Worm (Caenorhabditis elegans) whole organism, L4 larva: ENCODE measurements around the gene B0524.2.
A peak's percentile ranks its signal among the peaks of the same experiment; 100 is the strongest.

Experiments used
- F10B5.3 ChIP-seq: sonication (generic microtip); optimal IDR thresholded peaks from 2 replicates; lab custom pipeline; 2016; ENCODE audit warnings: mild to moderate bottlenecking, missing genetic modification characterization, missing compliant biosample characterization
- F44E2.7 ChIP-seq: fragments of 200-800 bp; sonication (Bioruptor generic); IDR thresholded peaks from 2 replicates; pipeline ENCODE4 v2.1.2; 2022; ENCODE audit warnings: missing genetic modification characterization, missing compliant biosample characterization
- F49E8.2 ChIP-seq: sonication (generic microtip); optimal IDR thresholded peaks from 2 replicates; lab custom pipeline; 2016; ENCODE audit warnings: missing compliant biosample characterization, mild to moderate bottlenecking, missing genetic modification characterization, borderline replicate concordance
- R02D3.7 ChIP-seq: fragments of 150-350 bp; sonication (generic microtip); optimal IDR thresholded peaks from 3 replicates; lab custom pipeline; 2014; ENCODE audit warnings: missing biosample characterization, missing genetic modification characterization
- Y48G9A.11 ChIP-seq: fragments of 200-800 bp; sonication (Bioruptor generic); IDR thresholded peaks from 2 replicates; pipeline ENCODE4 v1.3.6; 2022; ENCODE audit warnings: missing genetic modification reagents, missing genetic modification characterization, missing compliant biosample characterization
- Y75B8A.6 ChIP-seq: fragments of 200-800 bp; sonication (Bioruptor generic); IDR thresholded peaks from 2 replicates; pipeline ENCODE4 v1.3.6; 2022; ENCODE audit warnings: missing genetic modification reagents, missing genetic modification characterization, missing compliant biosample characterization
- ZK337.2 ChIP-seq: fragments of 200-800 bp; sonication (Bioruptor generic); IDR thresholded peaks from 2 replicates; pipeline ENCODE4 v1.3.6; 2022; ENCODE audit warnings: missing genetic modification reagents, missing genetic modification characterization, missing compliant biosample characterization
- arid-1 ChIP-seq: fragments of 200-800 bp; sonication (Bioruptor generic); conservative IDR thresholded peaks from 2 replicates; pipeline ENCODE4 v1.3.6; 2022; ENCODE audit warnings: missing genetic modification reagents, missing genetic modification characterization, missing compliant biosample characterization
- ceh-62 ChIP-seq: sonication (generic microtip); optimal IDR thresholded peaks from 2 replicates; lab custom pipeline; 2017; ENCODE audit warnings: missing biosample characterization, missing genetic modification characterization
- ceh-82 ChIP-seq: sonication (generic microtip); optimal IDR thresholded peaks from 2 replicates; lab custom pipeline; 2017; ENCODE audit warnings: missing biosample characterization, missing genetic modification characterization
- cey-2 ChIP-seq: sonication (generic microtip); optimal IDR thresholded peaks from 3 replicates; lab custom pipeline; 2017; ENCODE audit warnings: missing genetic modification characterization, mild to moderate bottlenecking, missing compliant biosample characterization, antibody characterized with exemption, borderline replicate concordance; ENCODE audit not compliant: insufficient read depth
- daf-12 ChIP-seq: fragments of 150-350 bp; optimal IDR thresholded peaks from 2 replicates; lab custom pipeline; 2014; ENCODE audit warnings: missing biosample characterization, missing genetic modification reagents, missing genetic modification characterization
- daf-16 ChIP-seq, 3 experiments: sonication (generic microtip); optimal IDR thresholded peaks; 2 replicates each; lab custom pipeline; 2016 to 2017; ENCODE audit warnings: missing genetic modification characterization in 3 of 3, missing genetic modification reagents in 3 of 3, mild to moderate bottlenecking in 2 of 3, missing compliant biosample characterization in 2 of 3, missing biosample characterization in 1 of 3, moderate library complexity in 1 of 3
- dmd-9 ChIP-seq: fragments of 200-800 bp; sonication (Bioruptor generic); IDR thresholded peaks from 2 replicates; pipeline ENCODE4 v1.3.6; 2022; ENCODE audit warnings: missing genetic modification reagents, missing genetic modification characterization, missing compliant biosample characterization
- duxl-1 ChIP-seq: sonication (generic microtip); optimal IDR thresholded peaks from 2 replicates; lab custom pipeline; 2016; ENCODE audit warnings: mild to moderate bottlenecking, missing genetic modification characterization, moderate library complexity, missing compliant biosample characterization; ENCODE audit not compliant: poor library complexity
- dve-1 ChIP-seq: sonication (generic microtip); optimal IDR thresholded peaks from 2 replicates; lab custom pipeline; 2017; ENCODE audit warnings: antibody characterized with exemption, mild to moderate bottlenecking, missing genetic modification characterization, missing compliant biosample characterization; ENCODE audit not compliant: insufficient read depth
- fos-1 ChIP-seq: fragments of 150-350 bp; optimal IDR thresholded peaks from 2 replicates; lab custom pipeline; 2014; ENCODE audit warnings: missing biosample characterization, missing genetic modification characterization
- gei-8 ChIP-seq: fragments of 200-800 bp; sonication (Bioruptor generic); optimal IDR thresholded peaks from 2 replicates; lab custom pipeline; 2018; ENCODE audit warnings: mild to moderate bottlenecking, missing genetic modification characterization, missing compliant biosample characterization
- hlh-30 ChIP-seq: sonication (generic microtip); optimal IDR thresholded peaks from 2 replicates; lab custom pipeline; 2017; ENCODE audit warnings: antibody characterized with exemption, mild to moderate bottlenecking, missing genetic modification characterization, missing compliant biosample characterization; ENCODE audit not compliant: insufficient read depth
- hmg-1.1 ChIP-seq: fragments of 200-800 bp; sonication (Bioruptor generic); IDR thresholded peaks from 2 replicates; pipeline ENCODE4 v1.3.6; 2022; ENCODE audit warnings: missing genetic modification reagents, missing genetic modification characterization, missing compliant biosample characterization
- jun-1 ChIP-seq: fragments of 150-350 bp; optimal IDR thresholded peaks from 2 replicates; lab custom pipeline; 2014; ENCODE audit warnings: missing biosample characterization, missing genetic modification reagents, missing genetic modification characterization
- lin-13 ChIP-seq: fragments of 150-350 bp; optimal IDR thresholded peaks from 2 replicates; lab custom pipeline; 2014; ENCODE audit warnings: missing biosample characterization, missing genetic modification reagents, missing genetic modification characterization
- lin-15B ChIP-seq: fragments of 150-350 bp; sonication (generic microtip); optimal IDR thresholded peaks from 3 replicates; lab custom pipeline; 2014; ENCODE audit warnings: missing biosample characterization, missing genetic modification characterization
- lin-38 ChIP-seq: fragments of 200-800 bp; sonication (Bioruptor generic); IDR thresholded peaks from 2 replicates; pipeline ENCODE4 v1.3.6; 2022; ENCODE audit warnings: missing genetic modification reagents, missing genetic modification characterization, missing compliant biosample characterization
- lir-3 ChIP-seq: sonication (generic microtip); optimal IDR thresholded peaks from 2 replicates; lab custom pipeline; 2016; ENCODE audit warnings: mild to moderate bottlenecking, missing genetic modification characterization, missing compliant biosample characterization
- madf-5 ChIP-seq, 2 experiments: fragments of 200-800 bp; sonication (Bioruptor generic); IDR thresholded peaks; 2 replicates each; pipeline ENCODE4 v1.3.6; 2022; ENCODE audit warnings: missing compliant biosample characterization in 2 of 2, missing genetic modification characterization in 2 of 2
- madf-9 ChIP-seq: fragments of 200-800 bp; sonication (Bioruptor generic); conservative IDR thresholded peaks from 2 replicates; pipeline ENCODE4 v1.3.6; 2022; ENCODE audit warnings: missing genetic modification reagents, missing genetic modification characterization, missing compliant biosample characterization
- mdl-1 ChIP-seq, 2 experiments: fragments of 150-350 bp in 1 of 2; sonication (generic microtip) in 1 of 2; optimal IDR thresholded peaks; 2 replicates each; lab custom pipeline; 2014 to 2017; ENCODE audit warnings: missing biosample characterization in 2 of 2, missing genetic modification characterization in 2 of 2
- mxl-2 ChIP-seq: fragments of 200-800 bp; sonication (Bioruptor generic); conservative IDR thresholded peaks from 2 replicates; pipeline ENCODE4 v1.3.6; 2022; ENCODE audit warnings: missing genetic modification reagents, missing genetic modification characterization, missing compliant biosample characterization
- mxl-3 ChIP-seq: fragments of 200-800 bp; sonication (Bioruptor generic); optimal IDR thresholded peaks from 2 replicates; lab custom pipeline; 2018; ENCODE audit warnings: mild to moderate bottlenecking, missing genetic modification characterization, missing compliant biosample characterization
- nhr-102 ChIP-seq: sonication (generic microtip); optimal IDR thresholded peaks from 2 replicates; lab custom pipeline; 2016; ENCODE audit warnings: mild to moderate bottlenecking, missing genetic modification characterization, moderate library complexity, missing compliant biosample characterization
- nhr-237 ChIP-seq: sonication (generic microtip); optimal IDR thresholded peaks from 2 replicates; lab custom pipeline; 2017; ENCODE audit warnings: missing biosample characterization, missing genetic modification characterization
- nhr-41 ChIP-seq: fragments of 200-800 bp; sonication (Bioruptor generic); IDR thresholded peaks from 2 replicates; pipeline ENCODE4 v1.3.6; 2022; ENCODE audit warnings: missing genetic modification reagents, missing genetic modification characterization, missing compliant biosample characterization
- nhr-6 ChIP-seq: fragments of 150-350 bp; optimal IDR thresholded peaks from 2 replicates; lab custom pipeline; 2014; ENCODE audit warnings: missing biosample characterization, missing genetic modification characterization
- php-3 ChIP-seq: fragments of 200-800 bp; sonication (Bioruptor generic); IDR thresholded peaks from 2 replicates; pipeline ENCODE4 v1.3.6; 2022; ENCODE audit warnings: missing genetic modification reagents, missing genetic modification characterization, missing compliant biosample characterization
- pqm-1 ChIP-seq: sonication (generic microtip); optimal IDR thresholded peaks from 2 replicates; lab custom pipeline; 2017; ENCODE audit warnings: missing biosample characterization, missing genetic modification characterization
- rbr-2 ChIP-seq: sonication (generic microtip); optimal IDR thresholded peaks from 2 replicates; lab custom pipeline; 2016; ENCODE audit warnings: missing genotype, missing genetic modification characterization, missing compliant biosample characterization
- set-16 ChIP-seq: fragments of 200-800 bp; sonication (Bioruptor generic); IDR thresholded peaks from 2 replicates; pipeline ENCODE4 v1.3.6; 2022; ENCODE audit warnings: missing genetic modification reagents, missing genetic modification characterization, missing compliant biosample characterization
- snpc-4 ChIP-seq: fragments of 150-350 bp; optimal IDR thresholded peaks from 2 replicates; lab custom pipeline; 2014; ENCODE audit warnings: missing biosample characterization, missing genetic modification characterization
- spr-3 ChIP-seq: fragments of 200-800 bp; sonication (Bioruptor generic); optimal IDR thresholded peaks from 2 replicates; lab custom pipeline; 2018; ENCODE audit warnings: mild to moderate bottlenecking, missing genetic modification characterization, missing compliant biosample characterization
- tag-97 ChIP-seq: fragments of 200-800 bp; sonication (Bioruptor generic); IDR thresholded peaks from 2 replicates; pipeline ENCODE4 v1.3.6; 2022; ENCODE audit warnings: missing genetic modification characterization, missing compliant biosample characterization
- unc-130 ChIP-seq: sonication (generic microtip); optimal IDR thresholded peaks from 2 replicates; lab custom pipeline; 2016; ENCODE audit warnings: missing genetic modification reagents, missing genetic modification characterization, missing compliant biosample characterization
- zfp-2 ChIP-seq: sonication (generic microtip); optimal IDR thresholded peaks from 2 replicates; lab custom pipeline; 2016; ENCODE audit warnings: mild to moderate bottlenecking, missing genetic modification characterization, missing compliant biosample characterization
- zfp-3 ChIP-seq: fragments of 200-800 bp; sonication (Bioruptor generic); conservative IDR thresholded peaks from 2 replicates; pipeline ENCODE4 v1.3.6; 2022; ENCODE audit warnings: missing genetic modification reagents, missing genetic modification characterization, missing compliant biosample characterization
- zip-2 ChIP-seq: fragments of 150-350 bp; optimal IDR thresholded peaks from 2 replicates; lab custom pipeline; 2014; ENCODE audit warnings: missing biosample characterization, missing genetic modification characterization
- ztf-7 ChIP-seq: fragments of 150-350 bp; optimal IDR thresholded peaks from 2 replicates; lab custom pipeline; 2014; ENCODE audit warnings: missing biosample characterization, missing genetic modification characterization

The B0524.2 gene

DNA sequence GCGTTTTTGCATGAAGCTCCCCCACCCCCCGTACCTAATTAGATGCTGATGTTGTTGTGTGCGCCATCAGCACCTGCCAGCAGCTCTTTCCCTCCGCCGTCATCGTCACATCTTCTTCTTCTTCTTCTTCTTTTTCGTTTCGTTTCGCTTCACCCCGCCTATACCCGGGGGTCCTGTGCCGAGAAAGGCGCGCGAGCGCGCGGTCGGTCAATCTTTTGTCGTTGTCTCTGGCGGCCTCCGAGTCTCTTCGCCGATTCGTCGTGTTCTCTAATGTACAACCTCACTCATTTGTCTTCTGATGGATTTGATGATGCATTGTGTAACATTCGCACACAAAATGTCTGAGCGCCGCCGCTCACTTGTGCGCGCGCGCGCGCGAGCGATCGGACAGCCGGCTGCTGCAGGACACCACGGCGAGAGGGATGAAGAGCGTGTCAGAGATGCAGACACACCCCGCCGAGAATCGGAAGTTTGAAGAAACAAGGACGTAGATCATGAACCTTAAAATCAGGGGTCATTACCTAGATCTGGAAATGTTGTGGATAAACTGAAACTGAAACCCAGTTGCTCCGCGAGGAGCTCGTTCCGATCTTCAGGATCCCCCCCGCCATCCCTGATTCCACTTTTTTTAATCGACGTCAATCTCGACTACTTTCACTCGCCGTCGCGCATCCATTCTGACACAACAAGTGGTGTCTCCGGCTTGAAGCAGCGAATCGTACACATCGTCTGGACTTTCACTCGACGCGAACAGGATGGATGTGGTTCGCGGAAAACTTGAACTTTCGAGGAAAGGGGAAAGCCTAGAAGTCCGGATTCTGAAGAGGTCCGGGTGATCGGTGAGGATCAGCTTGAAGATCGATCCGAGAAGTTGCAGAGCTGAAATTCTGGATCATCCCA lies 29.8 kb downstream of the B0524.2 start (continued):
- TF ChIP-seq arid-1 (peak; percentile 47; the same call in 1 of the 2 replicates), lir-3 (tag; lab: Kevin White, UChicago) (no peak), F44E2.7 (GFP tag; lab: Robert Waterston, UW) (no peak), dmd-9 (GFP tag; lab: Robert Waterston, UW) (no peak), daf-16 (GFP tag; optimal IDR thresholded peaks at IDR 0.05; lab: Kevin White, UChicago) (peak in 1 of 2 experiments; percentile 50), daf-16 (tag; optimal IDR thresholded peaks at IDR 0.05; lab: Kevin White, UChicago) (no peak), hlh-30 (peak; percentile 95), fos-1 (tag; lab: Kevin White, UChicago) (no peak), madf-5 (GFP tag; IDR thresholded peaks at IDR 0.05; lab: Robert Waterston, UW) (no peak), jun-1 (tag; lab: Kevin White, UChicago) (peak; percentile 40), duxl-1 (no peak), lin-13 (peak; percentile 53), zfp-2 (tag; lab: Kevin White, UChicago) (peak; percentile 4), php-3 (GFP tag; lab: Robert Waterston, UW) (0 out of 2 replicates have a peak, but pooled peaks have one; percentile 28), ceh-62 (tag; lab: Kevin White, UChicago) (no peak), mdl-1 (tag; optimal IDR thresholded peaks at IDR 0.05; lab: Kevin White, UChicago) (peak; percentile 91 to 92), mxl-3 (GFP tag; lab: Kevin White, UChicago) (peak; percentile 95), tag-97 (GFP tag; lab: Robert Waterston, UW) (no peak), unc-130 (GFP tag; lab: Kevin White, UChicago) (no peak)

DNA sequence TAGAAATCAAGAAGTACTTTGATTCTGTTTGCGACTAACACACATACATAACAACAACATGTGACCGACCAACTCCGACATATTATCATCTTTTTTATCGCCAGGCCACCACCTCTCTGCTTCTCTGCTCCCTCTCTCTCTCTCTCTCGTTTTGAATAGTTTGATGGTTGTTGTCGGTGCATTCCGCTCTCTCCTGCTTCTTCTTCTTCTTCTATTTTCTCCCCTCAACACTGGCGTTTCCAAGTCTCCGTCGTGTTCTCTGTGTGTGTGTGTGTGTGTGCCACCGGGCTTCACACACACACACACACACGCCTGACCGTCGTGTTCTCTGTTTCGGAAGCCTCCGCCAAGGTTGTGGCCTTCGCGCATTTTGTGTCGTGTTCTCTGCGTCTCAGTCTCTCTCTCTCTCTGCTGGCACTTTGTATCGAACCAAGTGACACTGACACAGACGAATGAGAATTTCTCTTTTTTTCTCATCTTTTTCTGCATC lies 31.2 kb downstream of the B0524.2 start:
- TF ChIP-seq mxl-2 (peak; percentile 64; the same call in 1 of the 2 replicates), hlh-30 (peak; percentile 99), F49E8.2 (tag; lab: Kevin White, UChicago) (no peak), ztf-7 (tag; lab: Kevin White, UChicago) (peak; percentile 58), snpc-4 (tag; lab: Kevin White, UChicago) (peak; percentile 14), gei-8 (GFP tag; lab: Kevin White, UChicago) (peak; percentile 99), ceh-82 (tag; lab: Kevin White, UChicago) (no peak), R02D3.7 (tag; lab: Kevin White, UChicago) (no peak), Y75B8A.6 (GFP tag; lab: Robert Waterston, UW) (peak; percentile 22; the same call in 1 of the 2 replicates), madf-9 (no peak; the same call in 1 of the 2 replicates), F10B5.3 (tag; lab: Kevin White, UChicago) (peak; percentile 84), pqm-1 (tag; lab: Kevin White, UChicago) (peak; percentile 71), spr-3 (GFP tag; lab: Kevin White, UChicago) (peak; percentile 80), hmg-1.1 (GFP tag; lab: Robert Waterston, UW) (peak; percentile 96), dve-1 (tag; lab: Kevin White, UChicago) (peak; percentile 99), nhr-41 (GFP tag; lab: Robert Waterston, UW) (peak; percentile 65; the same call in 1 of the 2 replicates), nhr-102 (tag; lab: Kevin White, UChicago) (peak; percentile 97), madf-5 (GFP tag; IDR thresholded peaks at IDR 0.05; lab: Robert Waterston, UW) (no peak), nhr-237 (tag; lab: Kevin White, UChicago) (peak; percentile 73), mxl-3 (GFP tag; lab: Kevin White, UChicago) (peak; percentile 95), nhr-6 (tag; lab: Kevin White, UChicago) (peak; percentile 93), zfp-3 (GFP tag; lab: Robert Waterston, UW) (peak; percentile 87; the same call in 1 of the 2 replicates), zip-2 (tag; lab: Kevin White, UChicago) (peak; percentile 87), daf-12 (tag; lab: Kevin White, UChicago) (no peak), lin-38 (peak; percentile 73; the same call in 1 of the 2 replicates), set-16 (GFP tag; lab: Robert Waterston, UW) (peak; percentile 85), ZK337.2 (GFP tag; lab: Robert Waterston, UW) (no peak), Y48G9A.11 (GFP tag; lab: Robert Waterston, UW) (no peak), rbr-2 (tag; lab: Kevin White, UChicago) (peak; percentile 96), lir-3 (tag; lab: Kevin White, UChicago) (peak; percentile 50), lin-15B (no peak), cey-2 (tag; lab: Kevin White, UChicago) (peak; percentile 95)
